Worm (Caenorhabditis elegans) whole organism, L4 larva: ENCODE results near the gene rab-39.

Experiments
- D1046.2 ChIP-seq: fragments of 200-800 bp; sonication (Bioruptor generic); IDR thresholded peaks from 2 replicates; pipeline ENCODE4 v1.3.6; 2022; ENCODE audit warnings: missing genetic modification characterization, missing compliant biosample characterization
- F10B5.3 ChIP-seq: sonication (generic microtip); optimal IDR thresholded peaks from 2 replicates; lab custom pipeline; 2016; ENCODE audit warnings: mild to moderate bottlenecking, missing genetic modification characterization, missing compliant biosample characterization
- F37D6.2 ChIP-seq: sonication (generic microtip); optimal IDR thresholded peaks from 2 replicates; lab custom pipeline; 2016; ENCODE audit warnings: mild to moderate bottlenecking, missing genetic modification characterization, missing compliant biosample characterization
- R02D3.7 ChIP-seq: fragments of 150-350 bp; sonication (generic microtip); optimal IDR thresholded peaks from 3 replicates; lab custom pipeline; 2014; ENCODE audit warnings: missing biosample characterization, missing genetic modification characterization
- T20F7.1 ChIP-seq: fragments of 200-800 bp; sonication (Bioruptor generic); optimal IDR thresholded peaks from 2 replicates; lab custom pipeline; 2018; ENCODE audit warnings: mild to moderate bottlenecking, missing genetic modification characterization, missing compliant biosample characterization
- Y5F2A.4 ChIP-seq: fragments of 200-800 bp; sonication (Bioruptor generic); optimal IDR thresholded peaks from 2 replicates; lab custom pipeline; 2018; ENCODE audit warnings: mild to moderate bottlenecking, missing genetic modification characterization, missing compliant biosample characterization
- aha-1 ChIP-seq: fragments of 150-350 bp; peaks from one replicate; lab custom pipeline; 2014; ENCODE audit warnings: missing biosample characterization, missing genetic modification characterization
- ama-1 ChIP-seq: fragments of 150-350 bp; optimal IDR thresholded peaks from 2 replicates; lab custom pipeline; 2014; ENCODE audit warnings: inconsistent platforms, mixed read lengths
- arid-1 ChIP-seq: fragments of 200-800 bp; sonication (Bioruptor generic); conservative IDR thresholded peaks from 2 replicates; pipeline ENCODE4 v1.3.6; 2022; ENCODE audit warnings: missing genetic modification reagents, missing genetic modification characterization, missing compliant biosample characterization
- attf-4 ChIP-seq: sonication (generic microtip); optimal IDR thresholded peaks from 3 replicates; lab custom pipeline; 2017; ENCODE audit warnings: missing biosample characterization, missing genetic modification characterization
- ceh-32 ChIP-seq: sonication (generic microtip); optimal IDR thresholded peaks from 2 replicates; lab custom pipeline; 2016; ENCODE audit warnings: mild to moderate bottlenecking, missing genetic modification characterization, missing compliant biosample characterization; ENCODE audit not compliant: poor library complexity
- ces-1 ChIP-seq: fragments of 150-350 bp; sonication (generic microtip); optimal IDR thresholded peaks from 4 replicates; lab custom pipeline; 2014; ENCODE audit warnings: missing biosample characterization, missing genetic modification reagents, missing genetic modification characterization
- ctbp-1 ChIP-seq: fragments of 200-800 bp; sonication (Bioruptor generic); IDR thresholded peaks from 2 replicates; pipeline ENCODE4 v1.3.6; 2022; ENCODE audit warnings: missing genetic modification reagents, missing genetic modification characterization, missing compliant biosample characterization
- daf-12 ChIP-seq: fragments of 150-350 bp; optimal IDR thresholded peaks from 2 replicates; lab custom pipeline; 2014; ENCODE audit warnings: missing biosample characterization, missing genetic modification reagents, missing genetic modification characterization
- dmd-9 ChIP-seq: fragments of 200-800 bp; sonication (Bioruptor generic); IDR thresholded peaks from 2 replicates; pipeline ENCODE4 v1.3.6; 2022; ENCODE audit warnings: missing genetic modification reagents, missing genetic modification characterization, missing compliant biosample characterization
- egl-43 ChIP-seq: fragments of 200-800 bp; sonication (Bioruptor generic); IDR thresholded peaks from 2 replicates; pipeline ENCODE4 v1.3.6; 2022; ENCODE audit warnings: missing genetic modification reagents, missing genetic modification characterization, missing compliant biosample characterization
- gei-8 ChIP-seq: fragments of 200-800 bp; sonication (Bioruptor generic); optimal IDR thresholded peaks from 2 replicates; lab custom pipeline; 2018; ENCODE audit warnings: mild to moderate bottlenecking, missing genetic modification characterization, missing compliant biosample characterization
- hif-1 ChIP-seq, 2 experiments: sonication (generic microtip); optimal IDR thresholded peaks; 2 replicates each; lab custom pipeline; 2016 to 2017; ENCODE audit warnings: missing compliant biosample characterization in 2 of 2, missing genetic modification characterization in 2 of 2, missing genetic modification reagents in 2 of 2, missing genotype in 2 of 2, mild to moderate bottlenecking in 1 of 2
- jun-1 ChIP-seq: fragments of 150-350 bp; optimal IDR thresholded peaks from 2 replicates; lab custom pipeline; 2014; ENCODE audit warnings: missing biosample characterization, missing genetic modification reagents, missing genetic modification characterization
- lim-7 ChIP-seq: fragments of 200-800 bp; sonication (Bioruptor generic); IDR thresholded peaks from 2 replicates; pipeline ENCODE4 v1.3.6; 2022; ENCODE audit warnings: missing genetic modification characterization, missing compliant biosample characterization
- lin-13 ChIP-seq: fragments of 150-350 bp; optimal IDR thresholded peaks from 2 replicates; lab custom pipeline; 2014; ENCODE audit warnings: missing biosample characterization, missing genetic modification reagents, missing genetic modification characterization
- lin-29 ChIP-seq: fragments of 200-800 bp; sonication (Bioruptor generic); IDR thresholded peaks from 2 replicates; pipeline ENCODE4 v1.3.6; 2022; ENCODE audit warnings: missing genetic modification reagents, missing genetic modification characterization, missing compliant biosample characterization
- lin-38 ChIP-seq: fragments of 200-800 bp; sonication (Bioruptor generic); IDR thresholded peaks from 2 replicates; pipeline ENCODE4 v1.3.6; 2022; ENCODE audit warnings: missing genetic modification reagents, missing genetic modification characterization, missing compliant biosample characterization
- lin-39 ChIP-seq: fragments of 150-350 bp; optimal IDR thresholded peaks from 2 replicates; lab custom pipeline; 2014; ENCODE audit warnings: missing biosample characterization, missing genetic modification reagents, missing genetic modification characterization
- lir-3 ChIP-seq: sonication (generic microtip); optimal IDR thresholded peaks from 2 replicates; lab custom pipeline; 2016; ENCODE audit warnings: mild to moderate bottlenecking, missing genetic modification characterization, missing compliant biosample characterization
- lsy-2 ChIP-seq, 2 experiments: fragments of 150-350 bp in 1 of 2; sonication (generic microtip) in 1 of 2; optimal IDR thresholded peaks; 2 replicates each; lab custom pipeline; 2014 to 2017; ENCODE audit warnings: missing biosample characterization in 2 of 2, missing genetic modification characterization in 2 of 2
- madf-5 ChIP-seq, 2 experiments: fragments of 200-800 bp; sonication (Bioruptor generic); IDR thresholded peaks; 2 replicates each; pipeline ENCODE4 v1.3.6; 2022; ENCODE audit warnings: missing compliant biosample characterization in 2 of 2, missing genetic modification characterization in 2 of 2
- madf-9 ChIP-seq: fragments of 200-800 bp; sonication (Bioruptor generic); conservative IDR thresholded peaks from 2 replicates; pipeline ENCODE4 v1.3.6; 2022; ENCODE audit warnings: missing genetic modification reagents, missing genetic modification characterization, missing compliant biosample characterization
- mdl-1 ChIP-seq, 2 experiments: fragments of 150-350 bp in 1 of 2; sonication (generic microtip) in 1 of 2; optimal IDR thresholded peaks; 2 replicates each; lab custom pipeline; 2014 to 2017; ENCODE audit warnings: missing biosample characterization in 2 of 2, missing genetic modification characterization in 2 of 2
- mdt-29 ChIP-seq: fragments of 200-800 bp; sonication (Bioruptor generic); IDR thresholded peaks from 2 replicates; pipeline ENCODE4 v1.3.6; 2022; ENCODE audit warnings: missing genetic modification reagents, missing genetic modification characterization, missing compliant biosample characterization
- mep-1 ChIP-seq: fragments of 150-350 bp; sonication (generic microtip); optimal IDR thresholded peaks from 3 replicates; lab custom pipeline; 2014; ENCODE audit warnings: missing biosample characterization, missing genetic modification characterization
- mes-2 ChIP-seq: sonication (generic microtip); optimal IDR thresholded peaks from 2 replicates; lab custom pipeline; 2016; ENCODE audit warnings: missing genotype, mild to moderate bottlenecking, missing genetic modification characterization, missing compliant biosample characterization; ENCODE audit not compliant: poor library complexity, severe bottlenecking
- mxl-3 ChIP-seq: fragments of 200-800 bp; sonication (Bioruptor generic); optimal IDR thresholded peaks from 2 replicates; lab custom pipeline; 2018; ENCODE audit warnings: mild to moderate bottlenecking, missing genetic modification characterization, missing compliant biosample characterization
- nhr-11 ChIP-seq: fragments of 150-350 bp; optimal IDR thresholded peaks from 2 replicates; lab custom pipeline; 2014; ENCODE audit warnings: missing biosample characterization, missing genetic modification characterization
- nhr-28 ChIP-seq: fragments of 150-350 bp; optimal IDR thresholded peaks from 2 replicates; lab custom pipeline; 2014; ENCODE audit warnings: missing biosample characterization, missing genetic modification characterization
- nhr-6 ChIP-seq: fragments of 150-350 bp; optimal IDR thresholded peaks from 2 replicates; lab custom pipeline; 2014; ENCODE audit warnings: missing biosample characterization, missing genetic modification characterization
- nhr-76 ChIP-seq: fragments of 150-350 bp; optimal IDR thresholded peaks from 2 replicates; lab custom pipeline; 2014; ENCODE audit warnings: missing biosample characterization, missing genetic modification characterization
- nhr-77 ChIP-seq: fragments of 150-350 bp; optimal IDR thresholded peaks from 2 replicates; lab custom pipeline; 2014; ENCODE audit warnings: missing biosample characterization, missing genetic modification characterization
- php-3 ChIP-seq: fragments of 200-800 bp; sonication (Bioruptor generic); IDR thresholded peaks from 2 replicates; pipeline ENCODE4 v1.3.6; 2022; ENCODE audit warnings: missing genetic modification reagents, missing genetic modification characterization, missing compliant biosample characterization
- pqm-1 ChIP-seq: sonication (generic microtip); optimal IDR thresholded peaks from 2 replicates; lab custom pipeline; 2017; ENCODE audit warnings: missing biosample characterization, missing genetic modification characterization
- saeg-2 ChIP-seq: fragments of 200-800 bp; sonication (Bioruptor generic); IDR thresholded peaks from 2 replicates; pipeline ENCODE4 v1.3.6; 2022; ENCODE audit warnings: missing genetic modification reagents, missing genetic modification characterization, missing compliant biosample characterization
- sdz-12 ChIP-seq: fragments of 200-800 bp; sonication (Bioruptor generic); optimal IDR thresholded peaks from 2 replicates; lab custom pipeline; 2018; ENCODE audit warnings: mild to moderate bottlenecking, missing genetic modification characterization, missing compliant biosample characterization
- set-16 ChIP-seq: fragments of 200-800 bp; sonication (Bioruptor generic); IDR thresholded peaks from 2 replicates; pipeline ENCODE4 v1.3.6; 2022; ENCODE audit warnings: missing genetic modification reagents, missing genetic modification characterization, missing compliant biosample characterization
- snpc-1.2 ChIP-seq: fragments of 200-800 bp; sonication (Bioruptor generic); IDR thresholded peaks from 2 replicates; pipeline ENCODE4 v1.3.6; 2022; ENCODE audit warnings: missing genetic modification reagents, missing genetic modification characterization, missing compliant biosample characterization
- snpc-4 ChIP-seq: fragments of 150-350 bp; optimal IDR thresholded peaks from 2 replicates; lab custom pipeline; 2014; ENCODE audit warnings: missing biosample characterization, missing genetic modification characterization
- spr-3 ChIP-seq: fragments of 200-800 bp; sonication (Bioruptor generic); optimal IDR thresholded peaks from 2 replicates; lab custom pipeline; 2018; ENCODE audit warnings: mild to moderate bottlenecking, missing genetic modification characterization, missing compliant biosample characterization
- zfp-2 ChIP-seq: sonication (generic microtip); optimal IDR thresholded peaks from 2 replicates; lab custom pipeline; 2016; ENCODE audit warnings: mild to moderate bottlenecking, missing genetic modification characterization, missing compliant biosample characterization
- zfp-3 ChIP-seq: fragments of 200-800 bp; sonication (Bioruptor generic); conservative IDR thresholded peaks from 2 replicates; pipeline ENCODE4 v1.3.6; 2022; ENCODE audit warnings: missing genetic modification reagents, missing genetic modification characterization, missing compliant biosample characterization
- zip-2 ChIP-seq: fragments of 150-350 bp; optimal IDR thresholded peaks from 2 replicates; lab custom pipeline; 2014; ENCODE audit warnings: missing biosample characterization, missing genetic modification characterization
- ztf-11 ChIP-seq: fragments of 150-350 bp; optimal IDR thresholded peaks from 2 replicates; lab custom pipeline; 2014; ENCODE audit warnings: missing biosample characterization, missing genetic modification characterization

rab-39 gene

DNA sequence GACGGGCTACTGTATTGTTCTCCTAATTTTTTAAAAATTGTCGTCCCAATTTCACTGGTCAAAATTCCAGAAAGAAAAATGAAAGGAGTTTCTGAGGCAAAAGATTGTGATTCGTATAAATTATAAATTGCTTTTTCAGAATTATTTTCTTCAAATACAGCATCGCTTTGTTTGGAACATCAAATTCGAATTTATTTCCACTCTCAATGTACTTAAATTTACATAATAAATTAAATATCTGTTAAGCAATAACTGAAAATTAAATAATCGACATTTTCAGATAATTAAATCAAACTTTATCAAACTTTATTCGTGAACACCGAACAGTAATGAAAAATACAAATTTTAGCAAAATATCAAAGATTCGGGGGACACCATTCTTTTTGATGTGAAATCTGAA lies 48.0 kb downstream of the rab-39 start:
- TF ChIP-seq zfp-3 (0 out of 2 replicates have a peak, but pooled peaks have one; percentile 38), jun-1 (tag; lab: Kevin White, UChicago) (no peak), egl-43 (GFP tag; lab: Robert Waterston, UW) (no peak), lin-38 (0 out of 2 replicates have a peak, but pooled peaks have one; percentile 13), aha-1 (peak; percentile 52), mep-1 (tag; lab: Kevin White, UChicago) (peak; percentile 72), T20F7.1 (peak; percentile 2), daf-12 (no peak)

ce11 chrII:9273984-9274383 lies 48.7 kb downstream of the rab-39 start:
- TF ChIP-seq madf-9 (GFP tag; lab: Robert Waterston, UW) (0 out of 2 replicates have a peak, but pooled peaks have one; percentile 38), gei-8 (GFP tag; lab: Kevin White, UChicago) (peak; percentile 49), zip-2 (tag; lab: Kevin White, UChicago) (no peak), dmd-9 (GFP tag; lab: Robert Waterston, UW) (no peak), nhr-77 (tag; lab: Kevin White, UChicago) (peak; percentile 67), snpc-4 (tag; lab: Kevin White, UChicago) (no peak), F10B5.3 (tag; lab: Kevin White, UChicago) (no peak), mdl-1 (tag; optimal IDR thresholded peaks at IDR 0.05; lab: Kevin White, UChicago) (peak; percentile 50 to 91), ctbp-1 (GFP tag; lab: Robert Waterston, UW) (peak; percentile 55; the same call in 1 of the 2 replicates), lim-7 (no peak), zfp-2 (no peak), ama-1 (lab: Kevin White, UChicago) (peak; percentile 30), mdt-29 (GFP tag; lab: Robert Waterston, UW) (peak; percentile 60; the same call in 1 of the 2 replicates), nhr-28 (tag; lab: Kevin White, UChicago) (peak; percentile 80), set-16 (0 out of 2 replicates have a peak, but pooled peaks have one; percentile 25), Y5F2A.4 (no peak), lir-3 (no peak), attf-4 (tag; lab: Kevin White, UChicago) (no peak), R02D3.7 (no peak), nhr-11 (tag; lab: Kevin White, UChicago) (peak; percentile 79), zfp-3 (peak; percentile 53; the same call in 1 of the 2 replicates), arid-1 (peak; percentile 55; the same call in 1 of the 2 replicates), ztf-11 (no peak), mes-2 (tag; lab: Kevin White, UChicago) (peak; percentile 82), madf-5 (GFP tag; IDR thresholded peaks at IDR 0.05; lab: Robert Waterston, UW) (no peak), ceh-32 (tag; lab: Kevin White, UChicago) (no peak), mxl-3 (GFP tag; lab: Kevin White, UChicago) (peak; percentile 74), nhr-6 (tag; lab: Kevin White, UChicago) (peak; percentile 95), T20F7.1 (peak; percentile 65), spr-3 (peak; percentile 30), lin-29 (no peak), saeg-2 (GFP tag; lab: Robert Waterston, UW) (no peak), lsy-2 (tag; optimal IDR thresholded peaks at IDR 0.05; lab: Kevin White, UChicago) (peak; percentile 67 to 86), pqm-1 (peak; percentile 2), F37D6.2 (tag; lab: Kevin White, UChicago) (peak; percentile 29), lin-13 (GFP tag; lab: Kevin White, UChicago) (peak; percentile 19), ces-1 (GFP tag; lab: Kevin White, UChicago) (no peak), snpc-1.2 (GFP tag; lab: Robert Waterston, UW) (0 out of 2 replicates have a peak, but pooled peaks have one; percentile 42), php-3 (GFP tag; lab: Robert Waterston, UW) (peak; percentile 62; the same call in 1 of the 2 replicates), sdz-12 (GFP tag; lab: Kevin White, UChicago) (no peak), aha-1 (peak; percentile 78), lin-39 (tag; lab: Kevin White, UChicago) (no peak), hif-1 (tag; optimal IDR thresholded peaks at IDR 0.05; lab: Kevin White, UChicago) (peak in 1 of 2 experiments; percentile 71), D1046.2 (GFP tag; lab: Robert Waterston, UW) (0 out of 2 replicates have a peak, but pooled peaks have one; percentile 35), nhr-76 (tag; lab: Kevin White, UChicago) (no peak)
